Worm (Caenorhabditis elegans): Measurements from ENCODE around the gene abts-4.
A peak's percentile ranks its signal among the peaks of the same experiment; 100 is the strongest.

abts-4 gene

ce11 chrX:6750145-6750544, 11.4 kb downstream of the abts-4 start (continued):
- TF ChIP-seq nhr-10 (tag; optimal IDR thresholded peaks at IDR 0.05) (peak; percentile 90), lin-13 (GFP tag; optimal IDR thresholded peaks at IDR 0.05) (peak; percentile 42), ztf-11 (tag; optimal IDR thresholded peaks at IDR 0.05) (no peak), ztf-7 (tag; optimal IDR thresholded peaks at IDR 0.05) (peak; percentile 25), mxl-2 (GFP tag; conservative IDR thresholded peaks at IDR 0.05) (peak; percentile 100), nhr-76 (tag; optimal IDR thresholded peaks at IDR 0.05) (peak; percentile 38), nhr-6 (tag; optimal IDR thresholded peaks at IDR 0.05) (peak; percentile 69), daf-19 (GFP tag; conservative IDR thresholded peaks at IDR 0.05) (no peak), Y5F2A.4 (GFP tag; optimal IDR thresholded peaks at IDR 0.05) (no peak), nhr-237 (tag; optimal IDR thresholded peaks at IDR 0.05) (no peak), zip-2 (tag; optimal IDR thresholded peaks at IDR 0.05) (peak; percentile 34), F26F4.8 (GFP tag; conservative IDR thresholded peaks at IDR 0.05) (no peak), saeg-2 (GFP tag; IDR thresholded peaks at IDR 0.05) (peak; percentile 81; the same call in 1 of the 2 replicates), dve-1 (tag; optimal IDR thresholded peaks at IDR 0.05; ENCODE audit: insufficient read depth) (peak; percentile 92), unc-130 (GFP tag; optimal IDR thresholded peaks at IDR 0.05) (no peak), arid-1 (GFP tag; conservative IDR thresholded peaks at IDR 0.05) (0 out of 2 replicates have a peak, but pooled peaks have one; percentile 39), madf-5 (GFP tag; IDR thresholded peaks at IDR 0.05) (no peak), snpc-1.2 (GFP tag; IDR thresholded peaks at IDR 0.05) (no peak), pha-4 (GFP tag; IDR thresholded peaks at IDR 0.05) (peak; percentile 85), pha-4 (tag; optimal IDR thresholded peaks at IDR 0.05) (peak; percentile 93), R02D3.7 (tag; optimal IDR thresholded peaks at IDR 0.05) (no peak), mep-1 (tag; optimal IDR thresholded peaks at IDR 0.05) (peak; percentile 87), Y48G9A.11 (GFP tag; IDR thresholded peaks at IDR 0.05) (no peak), ama-1 (optimal IDR thresholded peaks at IDR 0.05) (no peak), rbr-2 (tag; optimal IDR thresholded peaks at IDR 0.05) (peak; percentile 66), dmd-6 (GFP tag; IDR thresholded peaks at IDR 0.05) (peak; percentile 98), nhr-102 (tag; optimal IDR thresholded peaks at IDR 0.05) (peak; percentile 86), aha-1 (tag) (peak; percentile 99), lin-29 (GFP tag; IDR thresholded peaks at IDR 0.05) (peak; percentile 44; the same call in 1 of the 2 replicates), dpl-1 (GFP tag; optimal IDR thresholded peaks at IDR 0.05) (peak; percentile 55), skn-1 (tag; optimal IDR thresholded peaks at IDR 0.05) (no peak), nhr-42 (GFP tag; IDR thresholded peaks at IDR 0.05) (0 out of 2 replicates have a peak, but pooled peaks have one; percentile 38), zfp-3 (GFP tag; conservative IDR thresholded peaks at IDR 0.05) (peak; percentile 20; the same call in 1 of the 2 replicates), spr-3 (GFP tag; optimal IDR thresholded peaks at IDR 0.05) (no peak), Y105C5A.15 (GFP tag; IDR thresholded peaks at IDR 0.05) (no peak), F44E2.7 (GFP tag; IDR thresholded peaks at IDR 0.05) (no peak), daf-8 (GFP tag; IDR thresholded peaks at IDR 0.05) (no peak), snpc-4 (tag; optimal IDR thresholded peaks at IDR 0.05) (no peak), nhr-77 (tag; optimal IDR thresholded peaks at IDR 0.05) (peak; percentile 87), nhr-11 (tag; optimal IDR thresholded peaks at IDR 0.05) (peak; percentile 77), dmd-9 (GFP tag; IDR thresholded peaks at IDR 0.05) (no peak), ZK337.2 (GFP tag; IDR thresholded peaks at IDR 0.05) (no peak), dmd-8 (GFP tag; IDR thresholded peaks at IDR 0.05) (no peak), lim-7 (GFP tag; IDR thresholded peaks at IDR 0.05) (no peak), ceh-82 (tag; optimal IDR thresholded peaks at IDR 0.05) (no peak), ceh-62 (tag; optimal IDR thresholded peaks at IDR 0.05) (no peak), lin-39 (tag; optimal IDR thresholded peaks at IDR 0.05) (no peak), mdt-29 (GFP tag; IDR thresholded peaks at IDR 0.05) (peak; percentile 83), D1046.2 (GFP tag; IDR thresholded peaks at IDR 0.05) (no peak), F10B5.3 (tag; optimal IDR thresholded peaks at IDR 0.05) (peak; percentile 73), ceh-32 (tag; optimal IDR thresholded peaks at IDR 0.05; ENCODE audit: poor library complexity) (no peak), nhr-25 (tag; optimal IDR thresholded peaks at IDR 0.05; ENCODE audit: borderline replicate concordance, insufficient read depth) (peak; percentile 89)
